Fruit fly (Drosophila melanogaster) whole organism, embryonic: ENCODE results near the gene Reg-2.

Source experiments
- CG10321 ChIP-seq: fragments of 200-800 bp; sonication (Bioruptor generic); IDR thresholded peaks from 2 replicates; pipeline ENCODE4 v1.3.6; 2022; ENCODE audit warnings: missing biosample characterization, missing genetic modification characterization
- CG10366 ChIP-seq: fragments of 200-800 bp; sonication (Bioruptor generic); IDR thresholded peaks from 2 replicates; pipeline ENCODE4 v1.3.6; 2022; ENCODE audit warnings: missing biosample characterization, missing genetic modification characterization
- CG10565 ChIP-seq: fragments of 200-800 bp; sonication (Bioruptor generic); optimal IDR thresholded peaks from 3 replicates; lab custom pipeline; 2016; ENCODE audit warnings: missing biosample characterization, mild to moderate bottlenecking, missing genetic modification characterization
- CG13424 ChIP-seq: fragments of 200-800 bp; sonication (Bioruptor generic); optimal IDR thresholded peaks from 2 replicates; lab custom pipeline; 2019; ENCODE audit warnings: missing biosample characterization, mild to moderate bottlenecking, missing genetic modification characterization, moderate library complexity
- CG15696 ChIP-seq: fragments of 200-800 bp; sonication (Bioruptor generic); optimal IDR thresholded peaks from 2 replicates; lab custom pipeline; 2019; ENCODE audit warnings: missing biosample characterization, mild to moderate bottlenecking, missing genetic modification characterization, moderate library complexity
- CG1647 ChIP-seq: fragments of 200-800 bp; sonication (Bioruptor generic); optimal IDR thresholded peaks from 3 replicates; lab custom pipeline; 2016; ENCODE audit warnings: missing biosample characterization, missing genetic modification characterization
- CG17612 ChIP-seq: fragments of 200-800 bp; sonication (Bioruptor generic); IDR thresholded peaks from 2 replicates; pipeline ENCODE4 v1.3.6; 2022; ENCODE audit warnings: missing biosample characterization, missing genetic modification characterization
- CG17829 ChIP-seq: fragments of 200-800 bp; optimal IDR thresholded peaks from 2 replicates; lab custom pipeline; 2019; ENCODE audit warnings: missing biosample characterization, mild to moderate bottlenecking, missing genetic modification characterization, moderate library complexity
- CG2129 ChIP-seq: fragments of 200-800 bp; sonication (Bioruptor generic); IDR thresholded peaks from 2 replicates; pipeline ENCODE4 v1.3.6; 2022; ENCODE audit warnings: missing biosample characterization, missing genetic modification characterization; ENCODE audit not compliant: partially characterized antibody
- CG2678 ChIP-seq: fragments of 200-800 bp; sonication (Bioruptor generic); optimal IDR thresholded peaks from 3 replicates; lab custom pipeline; 2019; ENCODE audit warnings: missing biosample characterization, mild to moderate bottlenecking, missing genetic modification characterization, moderate library complexity
- CG3163 ChIP-seq: fragments of 200-800 bp; sonication (Bioruptor generic); optimal IDR thresholded peaks from 3 replicates; lab custom pipeline; 2016; ENCODE audit warnings: missing biosample characterization, missing genetic modification characterization
- CG34224 ChIP-seq: fragments of 200-800 bp; sonication (Bioruptor generic); IDR thresholded peaks from 3 replicates; pipeline ENCODE4 v1.3.6; 2022; ENCODE audit warnings: missing biosample characterization, missing genetic modification characterization; ENCODE audit not compliant: partially characterized antibody
- CG4282 ChIP-seq: fragments of 200-800 bp; sonication (Bioruptor generic); optimal IDR thresholded peaks from 2 replicates; lab custom pipeline; 2016; ENCODE audit warnings: missing biosample characterization, missing genetic modification characterization
- CG4328 ChIP-seq: fragments of 200-800 bp; sonication (Bioruptor generic); optimal IDR thresholded peaks from 3 replicates; lab custom pipeline; 2017; ENCODE audit warnings: missing biosample characterization, missing genetic modification reagents, missing genetic modification characterization
- CG43689 ChIP-seq: fragments of 200-800 bp; sonication (Bioruptor generic); IDR thresholded peaks from 2 replicates; pipeline ENCODE4 v1.3.6; 2022; ENCODE audit warnings: missing biosample characterization, missing genetic modification characterization
- CG4404 ChIP-seq: fragments of 200-800 bp; sonication (Bioruptor generic); IDR thresholded peaks from 2 replicates; pipeline ENCODE4 v1.3.6; 2022; ENCODE audit warnings: missing biosample characterization, missing genetic modification characterization
- CG6683 ChIP-seq: fragments of 200-800 bp; sonication (Bioruptor generic); optimal IDR thresholded peaks from 2 replicates; lab custom pipeline; 2017; ENCODE audit warnings: missing biosample characterization, mild to moderate bottlenecking, missing genetic modification characterization, missing genetic modification reagents
- CG6791 ChIP-seq: fragments of 200-800 bp; sonication (Bioruptor generic); IDR thresholded peaks from 3 replicates; pipeline ENCODE4 v1.3.6; 2022; ENCODE audit warnings: missing biosample characterization, missing genetic modification characterization; ENCODE audit not compliant: partially characterized antibody
- CG6813 ChIP-seq: fragments of 200-800 bp; sonication (Bioruptor generic); optimal IDR thresholded peaks from 2 replicates; lab custom pipeline; 2017; ENCODE audit warnings: missing biosample characterization, missing genetic modification characterization, mild to moderate bottlenecking, moderate library complexity, missing genetic modification reagents
- CG7963 ChIP-seq: fragments of 200-800 bp; sonication (Bioruptor generic); IDR thresholded peaks from 3 replicates; pipeline ENCODE4 v1.3.6; 2022; ENCODE audit warnings: missing biosample characterization, missing genetic modification characterization; ENCODE audit not compliant: partially characterized antibody
- CG8359 ChIP-seq: fragments of 200-800 bp; sonication (Bioruptor generic); optimal IDR thresholded peaks from 2 replicates; lab custom pipeline; 2017; ENCODE audit warnings: missing biosample characterization, mild to moderate bottlenecking, missing genetic modification characterization, borderline replicate concordance
- CG8478 ChIP-seq: fragments of >200 bp; optimal IDR thresholded peaks from 2 replicates; lab custom pipeline; 2018
- CG8924 ChIP-seq: fragments of 200-800 bp; optimal IDR thresholded peaks from 3 replicates; lab custom pipeline; 2019; ENCODE audit warnings: missing biosample characterization, mild to moderate bottlenecking, missing genetic modification characterization, moderate library complexity
- CG9609 ChIP-seq: fragments of 200-800 bp; sonication (Bioruptor generic); optimal IDR thresholded peaks from 3 replicates; lab custom pipeline; 2016; ENCODE audit warnings: missing biosample characterization, missing genetic modification characterization
- CG9797 ChIP-seq: fragments of 200-800 bp; sonication (Bioruptor generic); optimal IDR thresholded peaks from 3 replicates; lab custom pipeline; 2018; ENCODE audit warnings: missing biosample characterization, mild to moderate bottlenecking, missing genetic modification characterization
- D ChIP-seq, 2 experiments: fragments of 200-800 bp in 1 of 2; fragments of >200 bp in 1 of 2; sonication (Bioruptor generic) in 1 of 2; optimal IDR thresholded peaks; 2 replicates in 1 of 2; 3 replicates in 1 of 2; lab custom pipeline; 2017; ENCODE audit warnings: mild to moderate bottlenecking in 1 of 2, missing biosample characterization in 1 of 2, missing genetic modification characterization in 1 of 2, missing genetic modification reagents in 1 of 2
- Deaf1 ChIP-seq: fragments of 200-800 bp; optimal IDR thresholded peaks from 3 replicates; lab custom pipeline; 2019; ENCODE audit warnings: missing biosample characterization, mild to moderate bottlenecking, missing genetic modification characterization, moderate library complexity
- Fer3 ChIP-seq: fragments of 200-800 bp; sonication (Bioruptor generic); optimal IDR thresholded peaks from 2 replicates; lab custom pipeline; 2018; ENCODE audit warnings: missing biosample characterization, mild to moderate bottlenecking, missing genetic modification characterization, moderate library complexity
- GATAe ChIP-seq: fragments of 200-800 bp; sonication (Bioruptor generic); conservative IDR thresholded peaks from 2 replicates; pipeline ENCODE4 v1.3.6; 2022; ENCODE audit warnings: missing biosample characterization, missing genetic modification characterization
- Gsc ChIP-seq: fragments of 200-800 bp; sonication (Bioruptor generic); IDR thresholded peaks from 2 replicates; pipeline ENCODE4 v1.3.6; 2022; ENCODE audit warnings: missing biosample characterization, missing genetic modification characterization
- Mes4 ChIP-seq: fragments of 200-800 bp; sonication (Bioruptor generic); optimal IDR thresholded peaks from 2 replicates; lab custom pipeline; 2016; ENCODE audit warnings: missing biosample characterization, missing genetic modification characterization
- Nf-YB ChIP-seq: fragments of 200-800 bp; sonication (Bioruptor generic); optimal IDR thresholded peaks from 3 replicates; lab custom pipeline; 2019; ENCODE audit warnings: missing biosample characterization, mild to moderate bottlenecking, missing genetic modification characterization, moderate library complexity
- Oaz ChIP-seq: fragments of 200-800 bp; sonication (Bioruptor generic); IDR thresholded peaks from 2 replicates; pipeline ENCODE4 v1.3.6; 2022; ENCODE audit warnings: missing biosample characterization, missing genetic modification characterization
- Oli ChIP-seq: fragments of 200-800 bp; sonication (Bioruptor generic); optimal IDR thresholded peaks from 2 replicates; lab custom pipeline; 2018; ENCODE audit warnings: missing biosample characterization, mild to moderate bottlenecking, missing genetic modification characterization, moderate library complexity
- Trl ChIP-seq, 3 experiments: fragments of >200 bp in 2 of 3; fragments of 200-800 bp in 1 of 3; sonication (Bioruptor generic) in 1 of 3; optimal IDR thresholded peaks; 2 replicates in 1 of 3; 3 replicates in 2 of 3; lab custom pipeline; 2016 to 2017; ENCODE audit warnings: missing biosample characterization in 1 of 3, missing genetic modification characterization in 1 of 3
- bcd ChIP-seq: fragments of 200-800 bp; sonication (Bioruptor generic); optimal IDR thresholded peaks from 2 replicates; lab custom pipeline; 2017; ENCODE audit warnings: missing biosample characterization, mild to moderate bottlenecking, missing genetic modification characterization
- dysf ChIP-seq: fragments of 200-800 bp; sonication (Bioruptor generic); IDR thresholded peaks from 3 replicates; pipeline ENCODE4 v1.3.6; 2022; ENCODE audit warnings: missing biosample characterization, missing genetic modification characterization
- ewg ChIP-seq: fragments of 200-800 bp; sonication (Bioruptor generic); optimal IDR thresholded peaks from 3 replicates; lab custom pipeline; 2017; ENCODE audit warnings: mild to moderate bottlenecking, missing biosample characterization, missing genetic modification reagents, missing genetic modification characterization
- fd102C ChIP-seq: fragments of 200-800 bp; sonication (Bioruptor generic); optimal IDR thresholded peaks from 2 replicates; lab custom pipeline; 2018; ENCODE audit warnings: missing biosample characterization, mild to moderate bottlenecking, missing genetic modification characterization, moderate library complexity
- gcm ChIP-seq: fragments of 200-800 bp; sonication (Bioruptor generic); optimal IDR thresholded peaks from 2 replicates; lab custom pipeline; 2019; ENCODE audit warnings: missing biosample characterization, mild to moderate bottlenecking, missing genetic modification characterization, moderate library complexity
- gro ChIP-seq: fragments of 200-800 bp; sonication (Bioruptor generic); optimal IDR thresholded peaks from 2 replicates; lab custom pipeline; 2016; ENCODE audit warnings: missing biosample characterization, missing genetic modification characterization
- insv ChIP-seq, 2 experiments: fragments of 200-800 bp; sonication (Bioruptor generic); optimal IDR thresholded peaks; 3 replicates each; lab custom pipeline; 2016 to 2018; ENCODE audit warnings: missing biosample characterization in 2 of 2, missing genetic modification characterization in 2 of 2
- onecut ChIP-seq: fragments of 200-800 bp; sonication (Bioruptor generic); IDR thresholded peaks from 2 replicates; pipeline ENCODE4 v1.3.6; 2022; ENCODE audit warnings: missing biosample characterization, missing genetic modification characterization
- pb ChIP-seq: fragments of 200-800 bp; sonication (Bioruptor generic); optimal IDR thresholded peaks from 3 replicates; lab custom pipeline; 2016; ENCODE audit warnings: missing biosample characterization, missing genetic modification characterization
- pita ChIP-seq: fragments of 200-800 bp; sonication (Bioruptor generic); optimal IDR thresholded peaks from 2 replicates; lab custom pipeline; 2017; ENCODE audit warnings: missing biosample characterization, mild to moderate bottlenecking, missing genetic modification characterization
- salm ChIP-seq: fragments of 200-800 bp; sonication (Bioruptor generic); optimal IDR thresholded peaks from 2 replicates; lab custom pipeline; 2018; ENCODE audit warnings: missing biosample characterization, mild to moderate bottlenecking, missing genetic modification characterization
- sim ChIP-seq: fragments of 200-800 bp; sonication (Bioruptor generic); IDR thresholded peaks from 2 replicates; pipeline ENCODE4 v1.3.6; 2022; ENCODE audit warnings: missing biosample characterization, missing genetic modification characterization
- zfh1 ChIP-seq: fragments of 200-800 bp; sonication (Bioruptor generic); IDR thresholded peaks from 3 replicates; pipeline ENCODE4 v1.3.6; 2022; ENCODE audit warnings: missing biosample characterization, missing genetic modification characterization

Reg-2 gene

DNA sequence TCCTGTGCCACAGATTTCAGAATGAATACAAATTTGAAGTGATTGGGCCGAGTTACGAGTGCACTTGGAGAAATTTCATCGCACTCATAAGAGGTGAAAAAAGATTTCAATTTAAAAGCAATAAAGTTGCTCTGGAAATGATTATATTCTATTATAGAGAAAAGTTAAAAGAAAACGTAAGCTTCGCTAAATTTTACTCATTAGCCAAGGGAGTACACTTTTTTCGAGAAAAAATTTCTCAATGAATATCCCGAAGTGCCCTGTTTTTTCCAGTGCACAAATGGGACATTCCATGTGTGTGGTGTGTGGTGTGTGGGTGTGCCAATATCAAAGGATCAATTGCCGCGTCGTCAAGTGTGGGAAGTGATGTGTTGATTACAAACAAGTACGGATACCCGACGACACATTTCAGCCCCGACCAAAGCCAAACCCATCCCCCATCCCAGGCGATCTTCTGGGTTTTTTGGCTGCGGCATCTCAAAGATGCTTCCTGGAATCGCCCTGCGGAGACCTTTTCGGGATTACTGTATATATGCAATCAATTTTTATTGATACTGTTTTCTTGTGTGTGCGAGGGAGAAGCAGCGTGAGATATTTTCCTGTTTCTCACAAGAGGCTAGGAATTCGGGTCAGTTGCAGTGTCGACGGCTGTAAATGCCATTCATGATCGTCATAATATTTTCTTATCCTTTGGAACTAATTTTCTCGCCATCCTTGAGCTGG is 7.4 kb upstream of the Reg-2 start (continued):
- no peak for TF ChIP-seq CG6813 (GFP tag; lab: Kevin White, UChicago)
- peak; percentile 60 for TF ChIP-seq Oli (tag; lab: Kevin White, UChicago)
- peak; percentile 54 for TF ChIP-seq gcm (GFP tag; lab: Kevin White, UChicago)
- 0 out of 2 replicates have a peak, but pooled peaks have one; percentile 23 for TF ChIP-seq Gsc (GFP tag; lab: Robert Waterston, UW)
- peak; percentile 88 for TF ChIP-seq CG15696 (tag; lab: Kevin White, UChicago)
- no peak for TF ChIP-seq gro
- TF ChIP-seq onecut, result no peak
- no peak for TF ChIP-seq CG8478 (lab: Kevin White, UChicago)
- no peak for TF ChIP-seq CG6683 (GFP tag; lab: Kevin White, UChicago)
- no peak for TF ChIP-seq CG1647
- peak; percentile 48; the same call in 2 of the 3 replicates for TF ChIP-seq dysf (GFP tag; lab: Robert Waterston, UW)
- TF ChIP-seq Trl (optimal IDR thresholded peaks at IDR 0.05; lab: Kevin White, UChicago), result no peak
- TF ChIP-seq Trl (GFP tag; optimal IDR thresholded peaks at IDR 0.05; lab: Kevin White, UChicago), result peak; percentile 25
- TF ChIP-seq CG8359 (GFP tag; lab: Kevin White, UChicago), result peak; percentile 23
- TF ChIP-seq ewg (GFP tag; lab: Kevin White, UChicago), result peak; percentile 27
- TF ChIP-seq CG17612 (GFP tag; lab: Robert Waterston, UW), result no peak
- no peak for TF ChIP-seq CG10366 (GFP tag; lab: Robert Waterston, UW)
- TF ChIP-seq CG10321, result no peak
- TF ChIP-seq CG4404 (GFP tag; lab: Robert Waterston, UW), result peak; percentile 93
- no peak for TF ChIP-seq insv (GFP tag; optimal IDR thresholded peaks at IDR 0.05; lab: Kevin White, UChicago)
- no peak for TF ChIP-seq CG10565
- TF ChIP-seq D (optimal IDR thresholded peaks at IDR 0.05; lab: Kevin White, UChicago), result peak; percentile 11
- TF ChIP-seq D (GFP tag; optimal IDR thresholded peaks at IDR 0.05; lab: Kevin White, UChicago), result peak; percentile 26
- no peak for TF ChIP-seq Fer3 (tag; lab: Kevin White, UChicago)
- peak; percentile 70 for TF ChIP-seq zfh1 (GFP tag; lab: Robert Waterston, UW)
- no peak for TF ChIP-seq CG4282 (GFP tag; lab: Kevin White, UChicago)
- peak; percentile 20 for TF ChIP-seq Nf-YB
- TF ChIP-seq CG8924 (tag; lab: Kevin White, UChicago), result peak; percentile 74
- no peak for TF ChIP-seq CG34224
- TF ChIP-seq CG13424 (tag; lab: Kevin White, UChicago), result peak; percentile 8
- TF ChIP-seq Oaz (GFP tag; lab: Robert Waterston, UW), result no peak
- TF ChIP-seq CG2129 (GFP tag; lab: Robert Waterston, UW), result no peak
- TF ChIP-seq salm (tag; lab: Kevin White, UChicago), result no peak
- TF ChIP-seq GATAe, result no peak
- no peak for TF ChIP-seq CG9797
- no peak for TF ChIP-seq pita (GFP tag; lab: Kevin White, UChicago)
- TF ChIP-seq CG6791 (GFP tag; lab: Robert Waterston, UW), result no peak
- TF ChIP-seq CG2678 (tag; lab: Kevin White, UChicago), result peak; percentile 43
- TF ChIP-seq CG17829, result peak; percentile 59
- TF ChIP-seq CG7963 (GFP tag; lab: Robert Waterston, UW), result no peak
- TF ChIP-seq CG4328, result no peak
- TF ChIP-seq bcd (GFP tag; lab: Kevin White, UChicago), result peak; percentile 15
- peak; percentile 45; the same call in 1 of the 2 replicates for TF ChIP-seq sim (GFP tag; lab: Robert Waterston, UW)
- TF ChIP-seq Mes4 (GFP tag; lab: Kevin White, UChicago), result no peak
- no peak for TF ChIP-seq Deaf1 (tag; lab: Kevin White, UChicago)
- no peak for TF ChIP-seq CG43689
- no peak for TF ChIP-seq CG3163 (GFP tag; lab: Kevin White, UChicago)
- peak; percentile 97 for TF ChIP-seq fd102C (GFP tag; lab: Kevin White, UChicago)
- TF ChIP-seq CG9609, result peak; percentile 20
- no peak for TF ChIP-seq pb (GFP tag; lab: Kevin White, UChicago)
